Fruit fly (Drosophila melanogaster): ENCODE measurements around the gene CDK2AP1.

Gene CDK2AP1

dm6 chrX:11108148-11108844 is 29.4 kb upstream of the CDK2AP1 start, which contains the start of gene Hsp60A (continued):
- TF ChIP-seq CG11093 (GFP tag; IDR thresholded peaks at IDR 0.05) = no peak
- peak; percentile 75 for TF ChIP-seq CG14710 (tag; optimal IDR thresholded peaks at IDR 0.05)
- TF ChIP-seq Atf6 (GFP tag; IDR thresholded peaks at IDR 0.05) = peak; percentile 43
- no peak for TF ChIP-seq MTF-1 (GFP tag; optimal IDR thresholded peaks at IDR 0.05; ENCODE audit: borderline replicate concordance)
- no peak for TF ChIP-seq CG1024 (GFP tag; IDR thresholded peaks at IDR 0.05)
- TF ChIP-seq CG17385 (GFP tag; optimal IDR thresholded peaks at IDR 0.05) = no peak
- no peak for TF ChIP-seq NC2β (GFP tag; optimal IDR thresholded peaks at IDR 0.05)
- no peak for TF ChIP-seq stc (GFP tag; IDR thresholded peaks at IDR 0.05)
- TF ChIP-seq Deaf1 (tag; optimal IDR thresholded peaks at IDR 0.05) = no peak
- TF ChIP-seq dmrt11E (tag; optimal IDR thresholded peaks at IDR 0.05) = peak; percentile 33
- no peak for TF ChIP-seq Dip2 (GFP tag; IDR thresholded peaks at IDR 0.05)
- TF ChIP-seq en (GFP tag; optimal IDR thresholded peaks at IDR 0.05) = no peak
- TF ChIP-seq kni (GFP tag; optimal IDR thresholded peaks at IDR 0.05) = no peak
- TF ChIP-seq CG9437 (GFP tag; optimal IDR thresholded peaks at IDR 0.05) = peak; percentile 98
- no peak for TF ChIP-seq nom (GFP tag; optimal IDR thresholded peaks at IDR 0.05)
- no peak for TF ChIP-seq trh (GFP tag; optimal IDR thresholded peaks at IDR 0.05)
- TF ChIP-seq sug (tag; optimal IDR thresholded peaks at IDR 0.05) = peak; percentile 47
- TF ChIP-seq CG8388 (GFP tag; optimal IDR thresholded peaks at IDR 0.05) = peak; percentile 15
- no peak for TF ChIP-seq CG4360 (GFP tag; IDR thresholded peaks at IDR 0.05)
- peak; percentile 67 for TF ChIP-seq CG9797 (GFP tag; optimal IDR thresholded peaks at IDR 0.05)
- TF ChIP-seq knrl (GFP tag; IDR thresholded peaks at IDR 0.05; ENCODE audit: partially characterized antibody) = peak; percentile 90
- no peak for TF ChIP-seq tll (GFP tag; optimal IDR thresholded peaks at IDR 0.05)
- no peak for TF ChIP-seq odd (GFP tag; optimal IDR thresholded peaks at IDR 0.05)
- no peak for TF ChIP-seq CG7987 (GFP tag; optimal IDR thresholded peaks at IDR 0.05)
- no peak for TF ChIP-seq ash1 (GFP tag; optimal IDR thresholded peaks at IDR 0.05)
- TF ChIP-seq jigr1 (GFP tag; IDR thresholded peaks at IDR 0.05) = no peak
- no peak for TF ChIP-seq CG1233 (GFP tag; optimal IDR thresholded peaks at IDR 0.05)
- no peak for TF ChIP-seq Mes4 (GFP tag; optimal IDR thresholded peaks at IDR 0.05)
- peak; percentile 42 to 48 for TF ChIP-seq dpn (GFP tag; optimal IDR thresholded peaks at IDR 0.05)
- peak in 1 of 2 experiments; percentile 55 for TF ChIP-seq bsh (GFP tag; optimal IDR thresholded peaks at IDR 0.05)
- TF ChIP-seq eve (GFP tag; optimal IDR thresholded peaks at IDR 0.05) = no peak
- no peak for TF ChIP-seq CG8478 (optimal IDR thresholded peaks at IDR 0.05)
- no peak for TF ChIP-seq p53 (GFP tag; optimal IDR thresholded peaks at IDR 0.05)
- peak; percentile 39 for TF ChIP-seq CG10209 (GFP tag; optimal IDR thresholded peaks at IDR 0.05)
- peak; percentile 25; the same call in 1 of the 2 replicates for TF ChIP-seq CG3847 (GFP tag; IDR thresholded peaks at IDR 0.05)
- TF ChIP-seq CG7963 (GFP tag; IDR thresholded peaks at IDR 0.05; ENCODE audit: partially characterized antibody) = 0 out of 3 replicates have a peak, but pooled peaks have one; percentile 54
- no peak for TF ChIP-seq CG33213 (GFP tag; optimal IDR thresholded peaks at IDR 0.05)
- TF ChIP-seq fru (optimal IDR thresholded peaks at IDR 0.05) = no peak
- TF ChIP-seq CG2889 (GFP tag; IDR thresholded peaks at IDR 0.05) = no peak
- no peak for TF ChIP-seq Ada2b (GFP tag; IDR thresholded peaks at IDR 0.05)
- TF ChIP-seq PHDP (tag; optimal IDR thresholded peaks at IDR 0.05) = peak; percentile 70
- TF ChIP-seq nau (GFP tag; optimal IDR thresholded peaks at IDR 0.05) = no peak
- TF ChIP-seq Dbx (GFP tag; IDR thresholded peaks at IDR 0.05) = peak; percentile 48; the same call in 1 of the 3 replicates
- peak; percentile 76; the same call in 2 of the 3 replicates for TF ChIP-seq hb (GFP tag; IDR thresholded peaks at IDR 0.05; ENCODE audit: partially characterized antibody)
- no peak for TF ChIP-seq CG5180 (GFP tag; optimal IDR thresholded peaks at IDR 0.05)
- TF ChIP-seq sc (optimal IDR thresholded peaks at IDR 0.05) = no peak
- TF ChIP-seq sc (GFP tag; optimal IDR thresholded peaks at IDR 0.05) = no peak
- TF ChIP-seq tio (GFP tag; optimal IDR thresholded peaks at IDR 0.05) = no peak
- peak; percentile 60; the same call in 1 of the 2 replicates for TF ChIP-seq CG2129 (GFP tag; IDR thresholded peaks at IDR 0.05; ENCODE audit: partially characterized antibody)
- no peak for TF ChIP-seq pb (GFP tag; optimal IDR thresholded peaks at IDR 0.05)

All from whole organism, embryonic.